Worm (Caenorhabditis elegans) whole organism, late embryonic: ENCODE data around the gene sqv-8.

Experiments
- F13H6.1 ChIP-seq: sonication (generic microtip); optimal IDR thresholded peaks from 2 replicates; lab custom pipeline; 2016; ENCODE audit warnings: missing genetic modification characterization, missing compliant biosample characterization
- ama-1 ChIP-seq: fragments of 150-350 bp; optimal IDR thresholded peaks from 2 replicates; lab custom pipeline; 2014
- ceh-14 ChIP-seq: sonication (generic microtip); optimal IDR thresholded peaks from 2 replicates; lab custom pipeline; 2016; ENCODE audit warnings: missing genotype, missing genetic modification characterization, missing compliant biosample characterization
- ceh-18 ChIP-seq: sonication (generic microtip); optimal IDR thresholded peaks from 2 replicates; lab custom pipeline; 2016; ENCODE audit warnings: missing genetic modification characterization, missing compliant biosample characterization
- ceh-22 ChIP-seq: sonication (generic microtip); optimal IDR thresholded peaks from 2 replicates; lab custom pipeline; 2017; ENCODE audit warnings: missing biosample characterization, missing genetic modification characterization
- elt-2 ChIP-seq: sonication (generic microtip); optimal IDR thresholded peaks from 2 replicates; lab custom pipeline; 2016; ENCODE audit warnings: missing genetic modification reagents, missing genetic modification characterization, missing compliant biosample characterization
- fax-1 ChIP-seq: sonication (generic microtip); optimal IDR thresholded peaks from 2 replicates; lab custom pipeline; 2016; ENCODE audit warnings: missing genotype, missing genetic modification characterization, missing compliant biosample characterization
- fkh-10 ChIP-seq: fragments of 150-350 bp; optimal IDR thresholded peaks from 2 replicates; lab custom pipeline; 2014; ENCODE audit warnings: missing biosample characterization, missing genetic modification reagents, missing genetic modification characterization
- nhr-11 ChIP-seq: fragments of 150-350 bp; optimal IDR thresholded peaks from 2 replicates; lab custom pipeline; 2014; ENCODE audit warnings: missing biosample characterization, missing genetic modification characterization
- nhr-232 ChIP-seq: sonication (generic microtip); optimal IDR thresholded peaks from 2 replicates; lab custom pipeline; 2016; ENCODE audit warnings: missing genetic modification characterization, missing compliant biosample characterization
- pha-4 ChIP-seq: fragments of 150-350 bp; optimal IDR thresholded peaks from 2 replicates; lab custom pipeline; 2018; ENCODE audit warnings: missing biosample characterization, missing genetic modification reagents, missing genetic modification characterization
- pqm-1 ChIP-seq: sonication (generic microtip); optimal IDR thresholded peaks from 2 replicates; lab custom pipeline; 2016; ENCODE audit warnings: missing genetic modification characterization, missing compliant biosample characterization
- unc-86 ChIP-seq: sonication (generic microtip); optimal IDR thresholded peaks from 2 replicates; lab custom pipeline; 2016; ENCODE audit warnings: missing genetic modification characterization, missing compliant biosample characterization

ce11 chrII:9684175-9684574, 37.4 kb downstream of the sqv-8 start:
- no peak for TF ChIP-seq ceh-14 (tag; lab: Kevin White, UChicago)
- TF ChIP-seq ceh-22 (tag; lab: Kevin White, UChicago): no peak
- TF ChIP-seq nhr-232: no peak
- no peak for TF ChIP-seq elt-2
- TF ChIP-seq ama-1 (lab: Kevin White, UChicago): no peak
- no peak for TF ChIP-seq fax-1
- TF ChIP-seq F13H6.1 (tag; lab: Kevin White, UChicago): no peak
- TF ChIP-seq nhr-11 (tag; lab: Kevin White, UChicago): no peak
- no peak for TF ChIP-seq pqm-1 (tag; lab: Kevin White, UChicago)
- no peak for TF ChIP-seq ceh-18 (tag; lab: Kevin White, UChicago)
- TF ChIP-seq pha-4 (tag; lab: Kevin White, UChicago): no peak
- no peak for TF ChIP-seq unc-86 (tag; lab: Kevin White, UChicago)
- no peak for TF ChIP-seq fkh-10 (GFP tag; lab: Kevin White, UChicago)
